Worm (Caenorhabditis elegans): ENCODE results near the gene W01B6.5.

W01B6.5 gene

DNA sequence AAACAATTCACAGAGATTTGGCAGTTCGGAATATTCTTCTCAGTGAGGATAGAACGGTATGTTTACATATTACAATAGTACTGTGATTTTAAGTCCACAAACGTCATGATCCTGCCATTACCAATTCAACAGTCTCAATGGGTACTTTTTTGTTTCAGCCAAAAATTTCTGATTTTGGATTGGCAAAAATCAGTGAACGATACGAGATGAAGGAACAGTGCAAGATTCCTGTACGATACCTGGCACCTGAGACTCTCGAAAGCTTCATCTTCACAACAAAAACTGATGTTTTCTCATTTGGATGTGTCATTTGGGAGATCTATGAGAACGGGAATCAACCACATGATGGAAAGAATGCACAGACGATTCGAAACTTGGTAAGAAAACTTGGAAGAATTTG lies 2.0 kb downstream of the W01B6.5 start:
- TF ChIP-seq aly-1 (tag; optimal IDR thresholded peaks at IDR 0.05) (no peak), sea-1 (GFP tag; conservative IDR thresholded peaks at IDR 0.05) (no peak), tbx-11 (GFP tag; IDR thresholded peaks at IDR 0.05) (no peak), ceh-13 (GFP tag; optimal IDR thresholded peaks at IDR 0.05) (no peak), hmbx-1 (tag; optimal IDR thresholded peaks at IDR 0.05) (no peak), B0310.2 (tag; optimal IDR thresholded peaks at IDR 0.05) (no peak), F13C5.2 (tag; optimal IDR thresholded peaks at IDR 0.05) (no peak), hnd-1 (tag; optimal IDR thresholded peaks at IDR 0.05) (no peak), flt-1 (GFP tag; IDR thresholded peaks at IDR 0.05) (no peak), pes-1 (GFP tag; IDR thresholded peaks at IDR 0.05) (no peak), scrt-1 (GFP tag; IDR thresholded peaks at IDR 0.05) (no peak), ama-1 (optimal IDR thresholded peaks at IDR 0.05) (no peak), hmg-4 (GFP tag; optimal IDR thresholded peaks at IDR 0.05) (no peak), ets-7 (tag; optimal IDR thresholded peaks at IDR 0.05) (no peak), ceh-36 (tag; optimal IDR thresholded peaks at IDR 0.05) (no peak), tbx-37 (GFP tag; conservative IDR thresholded peaks at IDR 0.05) (no peak), tra-4 (tag; optimal IDR thresholded peaks at IDR 0.05) (no peak)

DNA sequence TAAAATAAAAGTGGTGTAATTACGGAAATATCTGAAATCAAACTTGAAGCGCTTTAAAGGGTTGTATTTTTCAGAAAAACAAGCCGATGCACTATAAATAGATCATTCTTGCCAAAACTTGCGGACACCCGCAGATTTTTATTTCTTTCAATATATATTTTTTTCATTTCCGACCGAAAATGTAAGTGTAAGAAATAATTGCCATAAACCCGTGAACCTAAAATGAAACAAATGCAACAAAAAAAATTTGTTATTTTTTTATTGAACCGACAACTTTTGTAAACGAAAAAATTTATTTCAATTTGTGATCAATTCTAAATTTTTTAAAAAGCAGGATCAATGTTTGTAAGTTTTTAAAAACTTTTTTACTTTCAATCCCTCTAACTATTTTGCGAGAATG lies 4.8 kb downstream of the W01B6.5 start, which contains the start of gene W01B6.6:
W01B6.6 (plus strand) TSS at position 301 of the 400 bp plus-strand sequence.
- no peak for TF ChIP-seq F13C5.2 (tag; optimal IDR thresholded peaks at IDR 0.05)
- TF ChIP-seq ceh-36 (tag; optimal IDR thresholded peaks at IDR 0.05): no peak
- TF ChIP-seq aly-1 (tag; optimal IDR thresholded peaks at IDR 0.05): no peak
- no peak for TF ChIP-seq scrt-1 (GFP tag; IDR thresholded peaks at IDR 0.05)
- TF ChIP-seq ceh-13 (GFP tag; optimal IDR thresholded peaks at IDR 0.05): no peak
- no peak for TF ChIP-seq ama-1 (optimal IDR thresholded peaks at IDR 0.05)
- no peak for TF ChIP-seq pes-1 (GFP tag; IDR thresholded peaks at IDR 0.05)
- no peak for TF ChIP-seq tbx-37 (GFP tag; conservative IDR thresholded peaks at IDR 0.05)
- no peak for TF ChIP-seq hnd-1 (tag; optimal IDR thresholded peaks at IDR 0.05)
- TF ChIP-seq sea-1 (GFP tag; conservative IDR thresholded peaks at IDR 0.05): no peak
- TF ChIP-seq B0310.2 (tag; optimal IDR thresholded peaks at IDR 0.05): no peak
- TF ChIP-seq tra-4 (tag; optimal IDR thresholded peaks at IDR 0.05): no peak
- TF ChIP-seq hmbx-1 (tag; optimal IDR thresholded peaks at IDR 0.05): no peak
- no peak for TF ChIP-seq ets-7 (tag; optimal IDR thresholded peaks at IDR 0.05)

DNA sequence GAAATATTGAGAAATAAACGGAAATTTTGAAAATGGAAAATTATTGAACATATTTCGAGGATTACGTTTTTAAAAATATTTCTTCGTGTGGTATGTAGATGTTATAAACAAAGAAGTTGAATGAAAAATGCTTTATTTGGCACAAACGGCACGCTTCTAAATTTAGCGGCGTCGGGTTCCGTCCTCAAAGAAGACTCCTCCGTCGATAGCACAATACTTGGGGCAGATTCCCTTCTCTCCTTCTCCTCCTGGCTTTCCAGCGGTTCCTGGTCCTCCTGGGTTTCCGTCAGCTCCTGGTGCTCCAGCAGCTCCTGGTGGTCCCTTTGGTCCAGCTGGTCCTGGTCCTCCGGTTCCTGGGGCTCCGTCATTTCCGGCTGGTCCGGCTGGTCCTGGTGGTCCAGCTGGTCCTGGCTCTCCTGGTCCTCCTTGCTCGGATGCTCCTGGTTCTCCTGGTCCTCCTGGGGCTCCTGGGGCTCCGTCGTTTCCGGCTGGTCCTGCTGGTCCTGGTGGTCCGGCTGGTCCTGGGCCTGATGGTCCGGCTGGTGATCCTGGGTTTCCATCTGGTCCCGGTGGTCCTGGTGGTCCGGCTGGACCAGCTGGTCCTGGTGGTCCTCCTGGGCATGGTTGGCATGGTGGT lies 8.4 kb downstream of the W01B6.5 start, which contains the start of gene W01B6.8:
W01B6.8 (minus strand) TSS at position 51 of the 637 bp plus-strand sequence.
- TF ChIP-seq sea-1 (GFP tag; conservative IDR thresholded peaks at IDR 0.05) (0 out of 2 replicates have a peak, but pooled peaks have one; percentile 56), tbx-37 (GFP tag; conservative IDR thresholded peaks at IDR 0.05) (no peak), ets-7 (tag; optimal IDR thresholded peaks at IDR 0.05) (no peak), hmg-4 (GFP tag; optimal IDR thresholded peaks at IDR 0.05) (no peak), hmbx-1 (tag; optimal IDR thresholded peaks at IDR 0.05) (no peak)

DNA sequence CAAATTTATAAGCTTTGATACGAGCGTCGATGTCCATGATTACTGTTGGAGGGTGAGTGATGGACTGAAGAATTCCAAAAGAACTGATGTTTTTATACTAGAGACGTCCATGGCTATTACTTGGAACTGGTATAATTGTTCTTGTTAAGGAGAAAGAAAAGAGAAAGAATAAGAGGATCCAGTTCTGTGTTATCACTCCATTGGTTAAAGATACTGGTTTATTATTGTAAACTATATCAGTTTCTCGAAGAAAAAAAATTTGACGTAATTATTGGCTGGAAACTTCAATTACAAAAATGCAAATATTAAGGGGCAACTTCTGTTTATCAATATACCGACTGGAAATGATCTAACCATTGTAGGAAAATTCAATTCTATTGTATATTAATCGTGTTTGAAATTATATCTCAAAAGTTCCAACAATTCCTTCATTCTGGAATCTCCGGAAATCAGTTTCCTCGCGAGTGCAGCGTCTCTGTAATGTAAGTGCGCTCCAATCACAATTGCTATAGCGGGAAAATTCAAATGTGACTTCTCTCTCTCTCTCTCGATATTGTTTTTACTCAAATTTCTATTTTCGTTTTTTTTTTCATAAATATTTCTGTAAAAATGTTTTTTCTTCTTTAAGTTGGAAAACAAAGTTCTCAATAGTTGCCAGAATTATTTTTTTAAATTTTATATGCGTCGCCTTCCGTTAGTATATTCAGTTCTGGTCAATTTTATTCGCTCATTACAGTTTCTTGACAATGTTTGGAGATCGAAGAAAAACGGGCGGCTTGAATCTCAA lies 9.6 kb downstream of the W01B6.5 start, which contains the start of the genes col-2 and ndc-80:
col-2 (minus strand) TSS at position 51 of the 787 bp plus-strand sequence.
ndc-80 (plus strand) TSS at position 737 of the 787 bp plus-strand sequence.
- peak; percentile 48 for TF ChIP-seq F13C5.2 (tag; optimal IDR thresholded peaks at IDR 0.05)
- TF ChIP-seq ama-1 (optimal IDR thresholded peaks at IDR 0.05): no peak
- no peak for TF ChIP-seq sea-1 (GFP tag; conservative IDR thresholded peaks at IDR 0.05)

DNA sequence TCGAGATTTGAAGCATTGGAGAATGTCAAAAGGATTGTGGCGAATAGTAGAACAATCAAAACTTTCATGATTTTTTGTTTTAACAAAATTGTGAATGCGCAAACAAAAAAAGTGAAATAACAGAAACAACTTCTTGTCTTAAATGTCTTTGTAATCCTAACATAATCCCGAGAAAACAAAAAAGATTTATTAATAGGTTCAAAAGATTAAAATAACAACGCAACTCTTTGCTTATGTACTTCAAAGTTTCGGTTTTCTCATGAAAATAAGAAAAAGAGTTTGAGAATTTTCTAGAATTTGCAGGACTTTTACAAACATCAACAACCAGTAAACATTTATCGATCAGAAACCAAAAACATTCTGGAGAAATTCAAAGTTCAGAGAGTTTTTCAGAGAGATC lies 13.8 kb downstream of the W01B6.5 start, which contains the start of gene ttr-39:
ttr-39 (minus strand) TSS at position 101 of the 400 bp plus-strand sequence.
- no peak for TF ChIP-seq pes-1 (GFP tag; IDR thresholded peaks at IDR 0.05)
- no peak for TF ChIP-seq aly-1 (tag; optimal IDR thresholded peaks at IDR 0.05)
- TF ChIP-seq tra-4 (tag; optimal IDR thresholded peaks at IDR 0.05): no peak
- TF ChIP-seq ceh-13 (GFP tag; optimal IDR thresholded peaks at IDR 0.05): no peak
- no peak for TF ChIP-seq tbx-37 (GFP tag; conservative IDR thresholded peaks at IDR 0.05)
- no peak for TF ChIP-seq ets-7 (tag; optimal IDR thresholded peaks at IDR 0.05)

DNA sequence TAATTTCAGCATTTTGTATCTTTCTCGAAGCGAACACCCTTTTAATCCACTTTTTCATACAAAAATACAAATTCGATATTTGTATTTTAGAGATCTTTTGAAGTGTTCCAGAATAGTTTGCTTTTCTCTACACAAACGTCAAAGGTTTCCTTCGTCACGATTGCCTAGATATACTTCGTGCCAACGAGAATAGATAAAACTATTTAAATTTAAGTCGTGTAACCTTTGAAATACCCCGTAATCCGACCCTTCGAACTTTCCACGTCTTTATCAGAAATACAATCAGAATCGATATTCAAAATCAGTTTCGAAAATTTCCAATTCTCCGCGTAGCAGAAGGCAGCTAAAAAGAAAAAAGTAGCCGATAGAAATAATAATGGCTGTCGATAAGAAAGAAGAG lies 14.4 kb downstream of the W01B6.5 start, which contains the start of gene ttbk-5:
ttbk-5 (plus strand) TSS at position 301 of the 400 bp plus-strand sequence.
- TF ChIP-seq B0310.2 (tag; optimal IDR thresholded peaks at IDR 0.05): no peak

DNA sequence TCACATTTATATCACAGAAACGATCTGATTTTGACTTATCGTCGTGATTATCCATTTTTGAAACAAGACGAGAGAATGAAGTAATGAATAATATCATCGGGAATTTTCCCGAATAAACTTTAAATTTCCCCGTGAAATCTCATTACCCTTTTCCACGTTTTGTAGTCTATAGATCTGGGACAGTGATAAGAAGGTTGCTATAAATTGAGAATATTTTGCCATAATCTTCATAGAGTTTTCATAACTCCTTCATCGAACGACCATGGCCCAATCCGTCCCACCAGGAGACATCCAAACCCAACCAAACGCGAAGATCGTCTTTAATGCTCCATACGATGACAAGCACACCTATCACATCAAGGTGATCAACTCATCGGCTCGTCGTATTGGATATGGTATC lies 19.2 kb downstream of the W01B6.5 start, which contains the start of the genes C04G2.5 and msp-36:
C04G2.5 (minus strand) TSS at position 101 of the 400 bp plus-strand sequence.
msp-36 (plus strand) TSS at position 263 of the 400 bp plus-strand sequence.
- no peak for TF ChIP-seq ceh-36 (tag; optimal IDR thresholded peaks at IDR 0.05)
- TF ChIP-seq scrt-1 (GFP tag; IDR thresholded peaks at IDR 0.05): no peak
- TF ChIP-seq ets-7 (tag; optimal IDR thresholded peaks at IDR 0.05): no peak
- no peak for TF ChIP-seq ceh-13 (GFP tag; optimal IDR thresholded peaks at IDR 0.05)
- no peak for TF ChIP-seq hnd-1 (tag; optimal IDR thresholded peaks at IDR 0.05)
- TF ChIP-seq sea-1 (GFP tag; conservative IDR thresholded peaks at IDR 0.05): no peak
- no peak for TF ChIP-seq hmg-4 (GFP tag; optimal IDR thresholded peaks at IDR 0.05)
- TF ChIP-seq hmbx-1 (tag; optimal IDR thresholded peaks at IDR 0.05): no peak
- TF ChIP-seq ama-1 (optimal IDR thresholded peaks at IDR 0.05): no peak
- TF ChIP-seq pes-1 (GFP tag; IDR thresholded peaks at IDR 0.05): no peak
- TF ChIP-seq F13C5.2 (tag; optimal IDR thresholded peaks at IDR 0.05): no peak
- no peak for TF ChIP-seq flt-1 (GFP tag; IDR thresholded peaks at IDR 0.05)
- TF ChIP-seq tbx-11 (GFP tag; IDR thresholded peaks at IDR 0.05): no peak
- TF ChIP-seq tra-4 (tag; optimal IDR thresholded peaks at IDR 0.05): no peak
- TF ChIP-seq B0310.2 (tag; optimal IDR thresholded peaks at IDR 0.05): no peak
- TF ChIP-seq aly-1 (tag; optimal IDR thresholded peaks at IDR 0.05): no peak
- no peak for TF ChIP-seq tbx-37 (GFP tag; conservative IDR thresholded peaks at IDR 0.05)

Measured in whole organism, early embryonic.